Worm (Caenorhabditis elegans) whole organism, young adult: ENCODE data around the gene nlp-7.
A peak's percentile ranks its signal among the peaks of the same experiment; 100 is the strongest.

ENCODE experiments used
- B0035.1 ChIP-seq: sonication (generic microtip); optimal IDR thresholded peaks from 2 replicates; lab custom pipeline; 2016; ENCODE audit warnings: missing genetic modification characterization, mild to moderate bottlenecking, missing compliant biosample characterization, missing genotype, missing genetic modification reagents
- D2030.7 ChIP-seq: fragments of 200-800 bp; sonication (Bioruptor generic); IDR thresholded peaks from 2 replicates; pipeline ENCODE4 v1.3.6; 2022; ENCODE audit warnings: missing genetic modification reagents, missing genetic modification characterization, missing compliant biosample characterization
- F22D6.2 ChIP-seq: sonication (generic microtip); optimal IDR thresholded peaks from 2 replicates; lab custom pipeline; 2016; ENCODE audit warnings: mild to moderate bottlenecking, missing genetic modification characterization, missing compliant biosample characterization
- F23B12.7 ChIP-seq: sonication (generic microtip); optimal IDR thresholded peaks from 2 replicates; lab custom pipeline; 2017; ENCODE audit warnings: missing genetic modification characterization, mild to moderate bottlenecking, missing compliant biosample characterization, antibody characterized with exemption, moderate library complexity; ENCODE audit not compliant: insufficient read depth
- F57A8.1 ChIP-seq: fragments of 200-800 bp; sonication (Bioruptor generic); optimal IDR thresholded peaks from 2 replicates; lab custom pipeline; 2018; ENCODE audit warnings: mild to moderate bottlenecking, missing genetic modification characterization, moderate library complexity, missing compliant biosample characterization
- K11D2.4 ChIP-seq: fragments of 200-800 bp; sonication (Bioruptor generic); IDR thresholded peaks from 2 replicates; pipeline ENCODE4 v1.3.6; 2022; ENCODE audit warnings: missing genetic modification reagents, missing genetic modification characterization, missing compliant biosample characterization
- K12H6.12 ChIP-seq: fragments of 200-800 bp; sonication (Bioruptor generic); optimal IDR thresholded peaks from 2 replicates; lab custom pipeline; 2018; ENCODE audit warnings: mild to moderate bottlenecking, missing genetic modification characterization, missing compliant biosample characterization
- Y95B8A.8 ChIP-seq: fragments of 200-800 bp; sonication (Bioruptor generic); IDR thresholded peaks from 2 replicates; pipeline ENCODE4 v1.3.6; 2022; ENCODE audit warnings: missing genetic modification reagents, missing genetic modification characterization, missing compliant biosample characterization
- ZK185.1 ChIP-seq: sonication (generic microtip); optimal IDR thresholded peaks from 2 replicates; lab custom pipeline; 2016; ENCODE audit warnings: mild to moderate bottlenecking, missing genetic modification characterization, missing compliant biosample characterization; ENCODE audit not compliant: poor library complexity, severe bottlenecking
- ama-1 ChIP-seq, 3 experiments: fragments of 150-350 bp in 1 of 3; sonication (generic microtip) in 2 of 3; optimal IDR thresholded peaks; 2 replicates each; lab custom pipeline; 2014 to 2018; ENCODE audit warnings: missing biosample characterization in 2 of 3, missing genetic modification characterization in 2 of 3, missing genetic modification reagents in 2 of 3
- attf-3 ChIP-seq: fragments of 200-800 bp; sonication (Bioruptor generic); conservative IDR thresholded peaks from 2 replicates; pipeline ENCODE4 v1.3.6; 2022; ENCODE audit warnings: missing genetic modification reagents, missing genetic modification characterization, missing compliant biosample characterization
- attf-5 ChIP-seq: fragments of 200-800 bp; sonication (Bioruptor generic); optimal IDR thresholded peaks from 2 replicates; lab custom pipeline; 2018; ENCODE audit warnings: mild to moderate bottlenecking, missing genetic modification characterization, missing compliant biosample characterization
- bed-1 ChIP-seq: fragments of 200-800 bp; sonication (Bioruptor generic); IDR thresholded peaks from 2 replicates; pipeline ENCODE4 v1.3.6; 2022; ENCODE audit warnings: missing genetic modification reagents, missing genetic modification characterization, missing compliant biosample characterization
- cebp-2 ChIP-seq: fragments of 200-800 bp; sonication (Bioruptor generic); IDR thresholded peaks from 2 replicates; pipeline ENCODE4 v1.3.6; 2022; ENCODE audit warnings: missing genetic modification characterization, missing compliant biosample characterization
- ceh-100 ChIP-seq: fragments of 200-800 bp; sonication (Bioruptor generic); IDR thresholded peaks from 2 replicates; pipeline ENCODE4 v1.3.6; 2022; ENCODE audit warnings: missing genetic modification reagents, missing genetic modification characterization, missing compliant biosample characterization
- ceh-58 ChIP-seq: fragments of 200-800 bp; sonication (Bioruptor generic); IDR thresholded peaks from 2 replicates; pipeline ENCODE4 v1.3.6; 2022; ENCODE audit warnings: missing genetic modification characterization, missing compliant biosample characterization
- ceh-79 ChIP-seq: sonication (generic microtip); optimal IDR thresholded peaks from 2 replicates; lab custom pipeline; 2017; ENCODE audit warnings: mild to moderate bottlenecking, missing genetic modification characterization, missing compliant biosample characterization
- chd-7 ChIP-seq: sonication (generic microtip); optimal IDR thresholded peaks from 2 replicates; lab custom pipeline; 2016; ENCODE audit warnings: mild to moderate bottlenecking, missing genetic modification characterization, moderate library complexity, missing compliant biosample characterization
- die-1 ChIP-seq: sonication (generic microtip); optimal IDR thresholded peaks from 2 replicates; lab custom pipeline; 2016; ENCODE audit warnings: missing genotype, mild to moderate bottlenecking, missing genetic modification characterization, missing compliant biosample characterization
- dpff-1 ChIP-seq: sonication (generic microtip); optimal IDR thresholded peaks from 2 replicates; lab custom pipeline; 2017; ENCODE audit warnings: mild to moderate bottlenecking, missing genetic modification characterization, missing compliant biosample characterization
- efl-1 ChIP-seq: fragments of 150-350 bp; optimal IDR thresholded peaks from 2 replicates; lab custom pipeline; 2014; ENCODE audit warnings: missing biosample characterization, missing genetic modification reagents, missing genetic modification characterization
- egl-44 ChIP-seq: fragments of 200-800 bp; sonication (Bioruptor generic); IDR thresholded peaks from 2 replicates; pipeline ENCODE4 v1.3.6; 2022; ENCODE audit warnings: missing genetic modification reagents, missing genetic modification characterization, missing compliant biosample characterization
- egrh-3 ChIP-seq: fragments of 200-800 bp; sonication (Bioruptor generic); IDR thresholded peaks from 2 replicates; pipeline ENCODE4 v1.3.6; 2022; ENCODE audit warnings: missing genetic modification reagents, missing genetic modification characterization, missing compliant biosample characterization
- ekl-4 ChIP-seq: fragments of 200-800 bp; sonication (Bioruptor generic); IDR thresholded peaks from 2 replicates; pipeline ENCODE4 v1.3.6; 2022; ENCODE audit warnings: missing genetic modification reagents, missing genetic modification characterization, missing compliant biosample characterization
- gei-17 ChIP-seq: fragments of 200-800 bp; sonication (Bioruptor generic); optimal IDR thresholded peaks from 2 replicates; lab custom pipeline; 2018; ENCODE audit warnings: mild to moderate bottlenecking, missing genetic modification characterization, missing compliant biosample characterization
- hlh-26 ChIP-seq: fragments of 200-800 bp; sonication (Bioruptor generic); conservative IDR thresholded peaks from 2 replicates; pipeline ENCODE4 v1.3.6; 2022; ENCODE audit warnings: missing genetic modification reagents, missing genetic modification characterization, missing compliant biosample characterization
- hmg-1.2 ChIP-seq: fragments of 200-800 bp; sonication (Bioruptor generic); IDR thresholded peaks from 2 replicates; pipeline ENCODE4 v1.3.6; 2022; ENCODE audit warnings: missing genetic modification reagents, missing genetic modification characterization, missing compliant biosample characterization
- hmg-20 ChIP-seq: fragments of 200-800 bp; sonication (Bioruptor generic); IDR thresholded peaks from 2 replicates; pipeline ENCODE4 v1.3.6; 2022; ENCODE audit warnings: missing genetic modification reagents, missing genetic modification characterization, missing compliant biosample characterization
- hsf-1 ChIP-seq: fragments of 200-800 bp; sonication (Bioruptor generic); IDR thresholded peaks from 2 replicates; pipeline ENCODE4 v1.3.6; 2022; ENCODE audit warnings: missing genetic modification reagents, missing genetic modification characterization, missing compliant biosample characterization
- lir-1 ChIP-seq: fragments of 200-800 bp; sonication (Bioruptor generic); conservative IDR thresholded peaks from 2 replicates; pipeline ENCODE4 v1.3.6; 2022; ENCODE audit warnings: missing genetic modification reagents, missing genetic modification characterization, missing compliant biosample characterization
- lsy-27 ChIP-seq: sonication (generic microtip); optimal IDR thresholded peaks from 2 replicates; lab custom pipeline; 2017; ENCODE audit warnings: missing genetic modification characterization, mild to moderate bottlenecking, missing compliant biosample characterization, antibody characterized with exemption, missing genotype, borderline replicate concordance; ENCODE audit not compliant: insufficient read depth
- mcd-1 ChIP-seq: fragments of 200-800 bp; sonication (Bioruptor generic); IDR thresholded peaks from 2 replicates; pipeline ENCODE4 v1.3.6; 2022; ENCODE audit warnings: missing genetic modification reagents, missing genetic modification characterization, missing compliant biosample characterization
- mes-4 ChIP-seq: sonication (generic microtip); optimal IDR thresholded peaks from 2 replicates; lab custom pipeline; 2016; ENCODE audit warnings: missing genotype, missing genetic modification characterization, missing compliant biosample characterization
- mxl-1 ChIP-seq: sonication (generic microtip); optimal IDR thresholded peaks from 2 replicates; lab custom pipeline; 2016; ENCODE audit warnings: missing genetic modification characterization, missing compliant biosample characterization
- nhr-179 ChIP-seq: sonication (generic microtip); optimal IDR thresholded peaks from 2 replicates; lab custom pipeline; 2016; ENCODE audit warnings: mild to moderate bottlenecking, missing genetic modification characterization, missing compliant biosample characterization
- nhr-27 ChIP-seq: fragments of 200-800 bp; sonication (Bioruptor generic); optimal IDR thresholded peaks from 2 replicates; lab custom pipeline; 2018; ENCODE audit warnings: mild to moderate bottlenecking, missing genetic modification characterization, moderate library complexity, missing compliant biosample characterization
- nhr-90 ChIP-seq: sonication (generic microtip); optimal IDR thresholded peaks from 2 replicates; lab custom pipeline; 2016; ENCODE audit warnings: missing genotype, mild to moderate bottlenecking, missing genetic modification characterization, missing compliant biosample characterization
- pbrm-1 ChIP-seq: fragments of 200-800 bp; sonication (Bioruptor generic); IDR thresholded peaks from 2 replicates; pipeline ENCODE4 v1.3.6; 2022; ENCODE audit warnings: missing genetic modification reagents, missing genetic modification characterization, missing compliant biosample characterization
- sea-2 ChIP-seq: fragments of 200-800 bp; sonication (Bioruptor generic); IDR thresholded peaks from 2 replicates; pipeline ENCODE4 v1.3.6; 2022; ENCODE audit warnings: missing genetic modification characterization, missing compliant biosample characterization
- snpc-1.3 ChIP-seq: sonication (generic microtip); optimal IDR thresholded peaks from 2 replicates; lab custom pipeline; 2017; ENCODE audit warnings: missing genetic modification characterization, mild to moderate bottlenecking, missing compliant biosample characterization, antibody characterized with exemption, moderate library complexity, missing genotype, missing genetic modification reagents; ENCODE audit not compliant: insufficient read depth
- snpc-3.4 ChIP-seq: sonication (generic microtip); optimal IDR thresholded peaks from 2 replicates; lab custom pipeline; 2017; ENCODE audit warnings: missing genetic modification characterization, mild to moderate bottlenecking, missing compliant biosample characterization, antibody characterized with exemption, moderate library complexity, missing genotype, missing genetic modification reagents
- snpc-4 ChIP-seq, 5 experiments: fragments of 150-350 bp in 1 of 5; sonication (generic microtip) in 4 of 5; optimal IDR thresholded peaks; 2 replicates each; lab custom pipeline; 2014 to 2018; ENCODE audit warnings: missing genetic modification characterization in 5 of 5, missing biosample characterization in 3 of 5, antibody characterized with exemption in 2 of 5, mild to moderate bottlenecking in 2 of 5, missing compliant biosample characterization in 2 of 5, missing genotype in 2 of 5, moderate library complexity in 2 of 5, missing genetic modification reagents in 1 of 5
- somi-1 ChIP-seq: fragments of 200-800 bp; sonication (Bioruptor generic); optimal IDR thresholded peaks from 2 replicates; lab custom pipeline; 2018; ENCODE audit warnings: mild to moderate bottlenecking, missing genetic modification characterization, missing compliant biosample characterization
- unc-130 ChIP-seq: sonication (generic microtip); optimal IDR thresholded peaks from 2 replicates; lab custom pipeline; 2016; ENCODE audit warnings: missing genetic modification reagents, missing genetic modification characterization, missing compliant biosample characterization
- ztf-22 ChIP-seq: fragments of 200-800 bp; sonication (Bioruptor generic); optimal IDR thresholded peaks from 2 replicates; lab custom pipeline; 2018; ENCODE audit warnings: mild to moderate bottlenecking, missing genetic modification characterization, moderate library complexity, missing compliant biosample characterization
- ztf-3 ChIP-seq: fragments of 200-800 bp; sonication (Bioruptor generic); optimal IDR thresholded peaks from 2 replicates; lab custom pipeline; 2018; ENCODE audit warnings: mild to moderate bottlenecking, missing genetic modification characterization, missing compliant biosample characterization

The nlp-7 gene

ce11 chrX:8638679-8639184 lies 45.8 kb downstream of the nlp-7 start (continued):
- peak; percentile 26 for TF ChIP-seq attf-5 (GFP tag; lab: Kevin White, UChicago)
- TF ChIP-seq snpc-1.3 (tag; lab: Kevin White, UChicago), result no peak
- peak; percentile 61 for TF ChIP-seq F57A8.1 (GFP tag; lab: Kevin White, UChicago)
- no peak for TF ChIP-seq lir-1 (GFP tag; lab: Robert Waterston, UW)
- no peak for TF ChIP-seq mes-4 (tag; lab: Kevin White, UChicago)
- peak; percentile 71 for TF ChIP-seq mxl-1 (tag; lab: Kevin White, UChicago)
- TF ChIP-seq ekl-4 (GFP tag; lab: Robert Waterston, UW), result peak; percentile 56; the same call in 1 of the 2 replicates
- no peak for TF ChIP-seq ztf-3
- TF ChIP-seq hsf-1 (GFP tag; lab: Robert Waterston, UW), result peak; percentile 44; the same call in 1 of the 2 replicates
- TF ChIP-seq die-1 (tag; lab: Kevin White, UChicago), result peak; percentile 91
- peak; percentile 1 for TF ChIP-seq nhr-27 (tag; lab: Kevin White, UChicago)
- TF ChIP-seq mcd-1 (GFP tag; lab: Robert Waterston, UW), result 0 out of 2 replicates have a peak, but pooled peaks have one; percentile 35
- no peak for TF ChIP-seq hlh-26 (GFP tag; lab: Robert Waterston, UW)
- no peak for TF ChIP-seq egl-44
- TF ChIP-seq lsy-27 (tag; lab: Kevin White, UChicago), result no peak
- TF ChIP-seq efl-1 (GFP tag; lab: Kevin White, UChicago), result no peak
- peak; percentile 36 for TF ChIP-seq chd-7
- TF ChIP-seq hmg-1.2, result peak; percentile 71
- no peak for TF ChIP-seq gei-17 (GFP tag; lab: Kevin White, UChicago)
- no peak for TF ChIP-seq Y95B8A.8 (GFP tag; lab: Robert Waterston, UW)
- no peak for TF ChIP-seq attf-3 (GFP tag; lab: Robert Waterston, UW)
- no peak for TF ChIP-seq sea-2 (GFP tag; lab: Robert Waterston, UW)
- TF ChIP-seq ceh-58 (GFP tag; lab: Robert Waterston, UW), result no peak
- no peak for TF ChIP-seq ama-1 (optimal IDR thresholded peaks at IDR 0.05; lab: Kevin White, UChicago)
- TF ChIP-seq ama-1 (GFP tag; optimal IDR thresholded peaks at IDR 0.05; lab: Kevin White, UChicago), result peak in 1 of 2 experiments; percentile 64
- peak; percentile 11 for TF ChIP-seq ceh-79 (tag; lab: Kevin White, UChicago)
- no peak for TF ChIP-seq hmg-20 (GFP tag; lab: Robert Waterston, UW)
- TF ChIP-seq F22D6.2, result no peak
- TF ChIP-seq K11D2.4, result no peak
- TF ChIP-seq dpff-1, result no peak
- TF ChIP-seq K12H6.12 (tag; lab: Kevin White, UChicago), result no peak
- no peak for TF ChIP-seq bed-1
- no peak for TF ChIP-seq F23B12.7 (tag; lab: Kevin White, UChicago)
- TF ChIP-seq nhr-90 (tag; lab: Kevin White, UChicago), result peak; percentile 70

- peak; percentile 54 for TF ChIP-seq snpc-3.4 (tag; lab: Kevin White, UChicago)
- no peak for TF ChIP-seq lsy-27 (tag; lab: Kevin White, UChicago)
- TF ChIP-seq ama-1 (optimal IDR thresholded peaks at IDR 0.05; lab: Kevin White, UChicago), result no peak
- TF ChIP-seq ama-1 (GFP tag; optimal IDR thresholded peaks at IDR 0.05; lab: Kevin White, UChicago), result peak; percentile 6 to 65
- TF ChIP-seq ZK185.1, result peak; percentile 71
- no peak for TF ChIP-seq ztf-22 (GFP tag; lab: Kevin White, UChicago)
- peak; percentile 82 for TF ChIP-seq pbrm-1 (GFP tag; lab: Robert Waterston, UW)
- peak; percentile 69 for TF ChIP-seq nhr-90 (tag; lab: Kevin White, UChicago)
- no peak for TF ChIP-seq somi-1 (GFP tag; lab: Kevin White, UChicago)
- no peak for TF ChIP-seq mcd-1 (GFP tag; lab: Robert Waterston, UW)
- no peak for TF ChIP-seq cebp-2 (GFP tag; lab: Robert Waterston, UW)
- TF ChIP-seq hmg-20 (GFP tag; lab: Robert Waterston, UW), result no peak
- no peak for TF ChIP-seq ceh-100 (GFP tag; lab: Robert Waterston, UW)
- peak; percentile 64 for TF ChIP-seq snpc-4 (GFP tag; optimal IDR thresholded peaks at IDR 0.05; lab: Kevin White, UChicago)
- peak in 3 of 4 experiments; percentile 34 to 68 (median 36) for TF ChIP-seq snpc-4 (tag; optimal IDR thresholded peaks at IDR 0.05; lab: Kevin White, UChicago)
- no peak for TF ChIP-seq dpff-1
- TF ChIP-seq unc-130 (GFP tag; lab: Kevin White, UChicago), result peak; percentile 27
- no peak for TF ChIP-seq nhr-179
- peak; percentile 65 for TF ChIP-seq B0035.1 (tag; lab: Kevin White, UChicago)
- no peak for TF ChIP-seq egrh-3 (GFP tag; lab: Robert Waterston, UW)
- peak; percentile 77; the same call in 1 of the 2 replicates for TF ChIP-seq D2030.7 (GFP tag; lab: Robert Waterston, UW)
Observed at ce11 chrX:8640654-8641053, 47.7 kb downstream of the nlp-7 start.
